In the genomic region with DNA sequence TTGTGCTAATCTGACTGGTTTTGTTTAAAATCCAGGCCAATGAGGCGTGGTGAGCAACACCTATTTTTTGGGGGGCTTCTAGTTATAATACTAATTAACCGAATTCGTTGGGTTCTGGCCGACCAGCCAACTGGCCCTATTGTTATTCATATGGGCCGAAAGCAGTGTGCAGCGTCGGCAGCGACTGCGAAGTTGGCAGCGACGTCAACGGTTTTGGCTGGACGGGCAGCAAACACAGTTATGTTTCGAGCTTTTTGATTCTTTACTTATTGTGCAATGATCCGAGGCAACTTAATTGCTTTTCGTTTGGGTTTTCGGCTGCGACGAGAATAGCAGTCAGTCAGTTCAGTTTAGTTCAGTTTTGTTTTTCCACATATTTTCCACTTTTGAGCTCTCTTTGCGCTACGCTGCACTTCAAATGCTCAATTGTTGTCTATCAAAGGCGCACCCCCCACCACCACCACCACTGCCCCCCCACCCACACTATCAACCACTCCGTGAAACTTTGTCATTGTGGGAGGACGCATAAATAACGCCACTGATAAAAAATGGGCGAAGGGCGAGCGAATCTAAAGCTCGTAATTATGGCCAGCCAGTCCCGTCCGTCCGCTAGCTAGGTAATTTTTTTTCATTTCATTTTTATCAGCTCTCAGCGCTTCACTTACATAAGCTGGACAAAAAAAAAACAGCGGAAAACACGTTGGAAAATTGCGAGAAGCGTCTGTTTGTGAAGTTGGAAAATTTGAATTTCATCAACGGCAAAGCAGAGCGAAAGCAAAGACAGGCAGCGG, we compare ENCODE assay signal across 1 fruit fly cellular context.
A peak's percentile ranks its signal among the peaks of the same experiment; 100 is the strongest.
TF ChIP-seq lines count a peak whose summit lies in the region.

No protein-coding gene starts in this region.

TF ChIP-seq in whole organism, embryonic, 481 proteins besides CTCF, POLR2A, EP300 and RAD21 (continued from another document):
- TF ChIP-seq CG7786 (GFP tag; optimal IDR thresholded peaks at IDR 0.05; lab: Kevin White, UChicago) (no peak), peb (GFP tag; IDR thresholded peaks at IDR 0.05; lab: Robert Waterston, UW) (0 out of 2 replicates have a peak, but pooled peaks have one; percentile 25), CG18011 (GFP tag; optimal IDR thresholded peaks at IDR 0.05; lab: Kevin White, UChicago) (no peak), CG14014 (GFP tag; IDR thresholded peaks at IDR 0.05; lab: Robert Waterston, UW) (no peak), fd102C (GFP tag; optimal IDR thresholded peaks at IDR 0.05; lab: Kevin White, UChicago) (no peak), Kr (GFP tag; optimal IDR thresholded peaks at IDR 0.05; lab: Kevin White, UChicago) (no peak), HmgZ (tag; optimal IDR thresholded peaks at IDR 0.05; lab: Kevin White, UChicago) (no peak), row (GFP tag; IDR thresholded peaks at IDR 0.05; lab: Robert Waterston, UW) (peak; percentile 56; the same call in 2 of the 3 replicates), Sox102F (GFP tag; optimal IDR thresholded peaks at IDR 0.05; lab: Kevin White, UChicago) (peak; percentile 25), Bdp1 (GFP tag; optimal IDR thresholded peaks at IDR 0.05; lab: Kevin White, UChicago) (no peak), kah (GFP tag; optimal IDR thresholded peaks at IDR 0.05; lab: Kevin White, UChicago) (no peak), Meics (GFP tag; optimal IDR thresholded peaks at IDR 0.05; lab: Kevin White, UChicago) (peak; percentile 32), CG6272 (GFP tag; IDR thresholded peaks at IDR 0.05; lab: Robert Waterston, UW) (no peak), D19B (GFP tag; optimal IDR thresholded peaks at IDR 0.05; lab: Kevin White, UChicago) (no peak), exex (tag; optimal IDR thresholded peaks at IDR 0.05; lab: Kevin White, UChicago) (peak; percentile 79), knrl (GFP tag; IDR thresholded peaks at IDR 0.05; lab: Robert Waterston, UW; ENCODE audit: partially characterized antibody) (no peak), dimm (GFP tag; IDR thresholded peaks at IDR 0.05; lab: Robert Waterston, UW) (no peak), Sox100B (GFP tag; optimal IDR thresholded peaks at IDR 0.05; lab: Kevin White, UChicago) (no peak), lab (GFP tag; optimal IDR thresholded peaks at IDR 0.05; lab: Kevin White, UChicago) (peak; percentile 20), Taf1 (GFP tag; IDR thresholded peaks at IDR 0.05; lab: Robert Waterston, UW) (no peak), Nf-YC (tag; optimal IDR thresholded peaks at IDR 0.05; lab: Kevin White, UChicago) (no peak), CG2199 (GFP tag; IDR thresholded peaks at IDR 0.05; lab: Robert Waterston, UW) (peak; percentile 45; the same call in 1 of the 3 replicates), C15 (GFP tag; IDR thresholded peaks at IDR 0.05; lab: Robert Waterston, UW) (no peak), CG7556 (GFP tag; optimal IDR thresholded peaks at IDR 0.05; lab: Kevin White, UChicago) (peak; percentile 59), sr (GFP tag; IDR thresholded peaks at IDR 0.05; lab: Robert Waterston, UW) (no peak), z (GFP tag; IDR thresholded peaks at IDR 0.05; lab: Robert Waterston, UW) (peak; percentile 37; the same call in 1 of the 3 replicates), Bgb (GFP tag; IDR thresholded peaks at IDR 0.05; lab: Robert Waterston, UW; ENCODE audit: partially characterized antibody) (no peak), Myb (GFP tag; optimal IDR thresholded peaks at IDR 0.05; lab: Kevin White, UChicago) (no peak), jigr1 (GFP tag; IDR thresholded peaks at IDR 0.05; lab: Robert Waterston, UW) (no peak), lmd (GFP tag; IDR thresholded peaks at IDR 0.05; lab: Robert Waterston, UW) (peak; percentile 40), Doc3 (GFP tag; IDR thresholded peaks at IDR 0.05; lab: Robert Waterston, UW; ENCODE audit: partially characterized antibody) (no peak), cwo (GFP tag; optimal IDR thresholded peaks at IDR 0.05; lab: Kevin White, UChicago) (no peak), gsb (GFP tag; IDR thresholded peaks at IDR 0.05; lab: Robert Waterston, UW) (no peak), Hr3 (GFP tag; optimal IDR thresholded peaks at IDR 0.05; lab: Kevin White, UChicago) (peak; percentile 19), pan (optimal IDR thresholded peaks at IDR 0.05; lab: Kevin White, UChicago) (no peak), pan (GFP tag; optimal IDR thresholded peaks at IDR 0.05 in 1 of 2, IDR thresholded peaks at IDR 0.05 in 1 of 2) (peak in 1 of 2 experiments; percentile 10), CG17359 (tag; optimal IDR thresholded peaks at IDR 0.05; lab: Kevin White, UChicago) (peak; percentile 46), Xbp1 (GFP tag; optimal IDR thresholded peaks at IDR 0.05; lab: Kevin White, UChicago) (peak; percentile 38), corto (GFP tag; optimal IDR thresholded peaks at IDR 0.05; lab: Kevin White, UChicago) (no peak), D19A (tag; optimal IDR thresholded peaks at IDR 0.05; lab: Kevin White, UChicago) (peak; percentile 12), CG9932 (GFP tag; IDR thresholded peaks at IDR 0.05; lab: Robert Waterston, UW) (no peak), CG18619 (GFP tag; optimal IDR thresholded peaks at IDR 0.05; lab: Kevin White, UChicago) (peak; percentile 53), hbn (GFP tag; IDR thresholded peaks at IDR 0.05; lab: Robert Waterston, UW; ENCODE audit: partially characterized antibody) (no peak), CG2875 (GFP tag; optimal IDR thresholded peaks at IDR 0.05; lab: Kevin White, UChicago) (no peak), CG6791 (GFP tag; IDR thresholded peaks at IDR 0.05; lab: Robert Waterston, UW; ENCODE audit: partially characterized antibody) (no peak), CG14441 (GFP tag; IDR thresholded peaks at IDR 0.05; lab: Robert Waterston, UW) (no peak), TFAM (GFP tag; optimal IDR thresholded peaks at IDR 0.05; lab: Kevin White, UChicago) (no peak), CG7372 (GFP tag; IDR thresholded peaks at IDR 0.05; lab: Robert Waterston, UW) (no peak), CG7839 (tag; optimal IDR thresholded peaks at IDR 0.05; lab: Kevin White, UChicago) (peak; percentile 10), org-1 (GFP tag; optimal IDR thresholded peaks at IDR 0.05; lab: Kevin White, UChicago) (no peak), pita (GFP tag; optimal IDR thresholded peaks at IDR 0.05; lab: Kevin White, UChicago) (no peak), crol (GFP tag; IDR thresholded peaks at IDR 0.05; lab: Robert Waterston, UW) (peak; percentile 76), Pdp1 (GFP tag; optimal IDR thresholded peaks at IDR 0.05; lab: Kevin White, UChicago) (peak in 1 of 2 experiments; percentile 59), Abd-B (GFP tag; optimal IDR thresholded peaks at IDR 0.05; lab: Kevin White, UChicago) (no peak), HLH54F (GFP tag; optimal IDR thresholded peaks at IDR 0.05; lab: Kevin White, UChicago) (peak; percentile 28), Mes4 (GFP tag; optimal IDR thresholded peaks at IDR 0.05; lab: Kevin White, UChicago) (no peak), vnd (GFP tag; IDR thresholded peaks at IDR 0.05; lab: Robert Waterston, UW; ENCODE audit: partially characterized antibody) (no peak), Dp (GFP tag; optimal IDR thresholded peaks at IDR 0.05; lab: Kevin White, UChicago) (no peak), mirr (GFP tag; optimal IDR thresholded peaks at IDR 0.05; lab: Kevin White, UChicago) (peak; percentile 24), Atf-2 (GFP tag; optimal IDR thresholded peaks at IDR 0.05; lab: Kevin White, UChicago) (no peak), GATAe (GFP tag; conservative IDR thresholded peaks at IDR 0.05; lab: Robert Waterston, UW) (peak; percentile 23; the same call in 1 of the 2 replicates), tap (tag; optimal IDR thresholded peaks at IDR 0.05; lab: Kevin White, UChicago) (no peak), br (optimal IDR thresholded peaks at IDR 0.05; lab: Kevin White, UChicago) (no peak), Adf1 (GFP tag; IDR thresholded peaks at IDR 0.05; lab: Robert Waterston, UW) (peak; percentile 74), Tbp (GFP tag; optimal IDR thresholded peaks at IDR 0.05; lab: Kevin White, UChicago) (no peak), eve (GFP tag; optimal IDR thresholded peaks at IDR 0.05; lab: Kevin White, UChicago) (peak in 1 of 2 experiments; percentile 18), CG6654 (GFP tag; optimal IDR thresholded peaks at IDR 0.05; lab: Kevin White, UChicago) (no peak), sim (GFP tag; IDR thresholded peaks at IDR 0.05; lab: Robert Waterston, UW) (no peak), CG9215 (GFP tag; IDR thresholded peaks at IDR 0.05; lab: Robert Waterston, UW) (no peak), CG1233 (GFP tag; optimal IDR thresholded peaks at IDR 0.05; lab: Kevin White, UChicago) (no peak), disco-r (GFP tag; optimal IDR thresholded peaks at IDR 0.05; lab: Kevin White, UChicago) (no peak), CG6689 (GFP tag; IDR thresholded peaks at IDR 0.05; lab: Robert Waterston, UW) (0 out of 2 replicates have a peak, but pooled peaks have one; percentile 20), CG6254 (GFP tag; optimal IDR thresholded peaks at IDR 0.05; lab: Kevin White, UChicago) (no peak), E2f2 (GFP tag; IDR thresholded peaks at IDR 0.05; lab: Robert Waterston, UW) (no peak), ftz-f1 (GFP tag; optimal IDR thresholded peaks at IDR 0.05; lab: Kevin White, UChicago) (no peak), crc (GFP tag; optimal IDR thresholded peaks at IDR 0.05; lab: Kevin White, UChicago) (no peak), CG10543 (GFP tag; optimal IDR thresholded peaks at IDR 0.05; lab: Kevin White, UChicago) (peak; percentile 41), zfh2 (GFP tag; optimal IDR thresholded peaks at IDR 0.05; lab: Kevin White, UChicago) (peak; percentile 2), CG1603 (tag; optimal IDR thresholded peaks at IDR 0.05; lab: Kevin White, UChicago) (no peak), CG30431 (GFP tag; optimal IDR thresholded peaks at IDR 0.05; lab: Kevin White, UChicago) (no peak), CG10959 (GFP tag; IDR thresholded peaks at IDR 0.05; lab: Robert Waterston, UW) (no peak), jing (GFP tag; optimal IDR thresholded peaks at IDR 0.05; lab: Kevin White, UChicago) (no peak), Gug (GFP tag; IDR thresholded peaks at IDR 0.05; lab: Robert Waterston, UW) (no peak), MBD-R2 (GFP tag; IDR thresholded peaks at IDR 0.05; lab: Robert Waterston, UW) (no peak), CG12155 (GFP tag; optimal IDR thresholded peaks at IDR 0.05; lab: Kevin White, UChicago) (peak; percentile 2), CG11504 (tag; optimal IDR thresholded peaks at IDR 0.05; lab: Kevin White, UChicago) (peak; percentile 17), Dek (tag; optimal IDR thresholded peaks at IDR 0.05; lab: Kevin White, UChicago) (peak; percentile 5), CG13624 (GFP tag; optimal IDR thresholded peaks at IDR 0.05; lab: Kevin White, UChicago) (no peak), CG15601 (tag; optimal IDR thresholded peaks at IDR 0.05; lab: Kevin White, UChicago) (no peak), fd3F (GFP tag; optimal IDR thresholded peaks at IDR 0.05; lab: Kevin White, UChicago) (no peak), pros (GFP tag; optimal IDR thresholded peaks at IDR 0.05; lab: Kevin White, UChicago) (peak; percentile 14), CG31224 (GFP tag; IDR thresholded peaks at IDR 0.05; lab: Robert Waterston, UW) (no peak), Ravus (GFP tag; IDR thresholded peaks at IDR 0.05; lab: Robert Waterston, UW) (no peak), CoRest (tag; optimal IDR thresholded peaks at IDR 0.05; lab: Kevin White, UChicago) (peak; percentile 15), vvl (GFP tag; IDR thresholded peaks at IDR 0.05; lab: Robert Waterston, UW) (no peak), mld (GFP tag; IDR thresholded peaks at IDR 0.05; lab: Robert Waterston, UW; ENCODE audit: partially characterized antibody) (no peak), CG16779 (GFP tag; IDR thresholded peaks at IDR 0.05; lab: Robert Waterston, UW) (no peak), CG12391 (tag; optimal IDR thresholded peaks at IDR 0.05; lab: Kevin White, UChicago) (no peak), CG4617 (GFP tag; optimal IDR thresholded peaks at IDR 0.05; lab: Kevin White, UChicago; ENCODE audit: borderline replicate concordance) (no peak), CG9609 (GFP tag; optimal IDR thresholded peaks at IDR 0.05; lab: Kevin White, UChicago) (no peak), Trl (optimal IDR thresholded peaks at IDR 0.05; lab: Kevin White, UChicago) (peak in 1 of 2 experiments; percentile 22), Trl (GFP tag; optimal IDR thresholded peaks at IDR 0.05; lab: Kevin White, UChicago) (no peak), zf30C (GFP tag; optimal IDR thresholded peaks at IDR 0.05; lab: Kevin White, UChicago) (no peak), Sry-β (GFP tag; optimal IDR thresholded peaks at IDR 0.05; lab: Kevin White, UChicago) (no peak), Vsx1 (GFP tag; optimal IDR thresholded peaks at IDR 0.05; lab: Kevin White, UChicago) (no peak), CG16815 (GFP tag; optimal IDR thresholded peaks at IDR 0.05; lab: Kevin White, UChicago) (peak; percentile 15), Hmx (GFP tag; optimal IDR thresholded peaks at IDR 0.05; lab: Kevin White, UChicago) (no peak), unpg (GFP tag; optimal IDR thresholded peaks at IDR 0.05; lab: Kevin White, UChicago) (no peak), btn (GFP tag; optimal IDR thresholded peaks at IDR 0.05; lab: Kevin White, UChicago) (no peak), Med (GFP tag; lab: Kevin White, UChicago) (peak; percentile 67), CG13424 (tag; optimal IDR thresholded peaks at IDR 0.05; lab: Kevin White, UChicago) (peak; percentile 1), NK7.1 (GFP tag; optimal IDR thresholded peaks at IDR 0.05; lab: Kevin White, UChicago) (no peak)
